Fruit fly (Drosophila melanogaster) whole organism, adult: ENCODE measurements around the gene CG17104.

Experiments used
- CG11617 ChIP-seq: fragments of 200-800 bp; sonication (Bioruptor generic); optimal IDR thresholded peaks from 2 replicates; lab custom pipeline; 2017; ENCODE audit warnings: mild to moderate bottlenecking, missing biosample characterization, missing genetic modification reagents, missing genetic modification characterization
- CG12768 ChIP-seq: fragments of 200-800 bp; sonication (Bioruptor generic); optimal IDR thresholded peaks from 2 replicates; lab custom pipeline; 2017; ENCODE audit warnings: missing biosample characterization, missing genetic modification characterization, mild to moderate bottlenecking, moderate library complexity, missing genetic modification reagents
- CG1620 ChIP-seq: fragments of 200-800 bp; sonication (Bioruptor generic); optimal IDR thresholded peaks from 2 replicates; lab custom pipeline; 2016; ENCODE audit warnings: missing biosample characterization, missing genetic modification characterization
- CG5204 ChIP-seq: fragments of 200-800 bp; sonication (Bioruptor generic); optimal IDR thresholded peaks from 2 replicates; lab custom pipeline; 2016; ENCODE audit warnings: missing biosample characterization, missing genetic modification characterization
- CG7045 ChIP-seq: fragments of 200-800 bp; sonication (Bioruptor generic); optimal IDR thresholded peaks from 2 replicates; lab custom pipeline; 2017; ENCODE audit warnings: missing biosample characterization, mild to moderate bottlenecking, missing genetic modification characterization
- CG7101 ChIP-seq: fragments of 200-800 bp; sonication (Bioruptor generic); optimal IDR thresholded peaks from 2 replicates; lab custom pipeline; 2018; ENCODE audit warnings: missing biosample characterization, mild to moderate bottlenecking, missing genetic modification characterization, moderate library complexity
- Crg-1 ChIP-seq: fragments of 200-800 bp; sonication (Bioruptor generic); optimal IDR thresholded peaks from 2 replicates; lab custom pipeline; 2016; ENCODE audit warnings: missing biosample characterization, missing genetic modification characterization
- kay ChIP-seq: fragments of 200-800 bp; sonication (Bioruptor generic); peaks from one replicate; lab custom pipeline; 2016; ENCODE audit warnings: missing biosample characterization, missing genetic modification characterization, borderline replicate concordance
- ovo ChIP-seq: fragments of 200-800 bp; sonication (Bioruptor generic); optimal IDR thresholded peaks from 2 replicates; lab custom pipeline; 2016; ENCODE audit warnings: missing biosample characterization, missing genetic modification characterization
- tj ChIP-seq: fragments of 200-800 bp; sonication (Bioruptor generic); optimal IDR thresholded peaks from 3 replicates; lab custom pipeline; 2017; ENCODE audit warnings: missing biosample characterization, mild to moderate bottlenecking, missing genetic modification characterization, moderate library complexity
- toe ChIP-seq: fragments of 200-800 bp; sonication (Bioruptor generic); optimal IDR thresholded peaks from 2 replicates; lab custom pipeline; 2016; ENCODE audit warnings: missing biosample characterization, missing genetic modification characterization

dm6 chr2L:10647720-10648349 is 29.2 kb upstream of the CG17104 start:
- TF ChIP-seq ovo (GFP tag; lab: Kevin White, UChicago) (no peak), CG5204 (GFP tag; lab: Kevin White, UChicago) (no peak), CG7101 (tag; lab: Kevin White, UChicago) (no peak), CG11617 (GFP tag; lab: Kevin White, UChicago) (no peak), Crg-1 (GFP tag; lab: Kevin White, UChicago) (no peak), tj (GFP tag; lab: Kevin White, UChicago) (no peak), toe (GFP tag; lab: Kevin White, UChicago) (no peak), kay (no peak), CG1620 (GFP tag; lab: Kevin White, UChicago) (no peak), CG12768 (GFP tag; lab: Kevin White, UChicago) (no peak), CG7045 (GFP tag; lab: Kevin White, UChicago) (no peak)
